Worm (Caenorhabditis elegans): ENCODE measurements around the gene T04F8.3.

DNA sequence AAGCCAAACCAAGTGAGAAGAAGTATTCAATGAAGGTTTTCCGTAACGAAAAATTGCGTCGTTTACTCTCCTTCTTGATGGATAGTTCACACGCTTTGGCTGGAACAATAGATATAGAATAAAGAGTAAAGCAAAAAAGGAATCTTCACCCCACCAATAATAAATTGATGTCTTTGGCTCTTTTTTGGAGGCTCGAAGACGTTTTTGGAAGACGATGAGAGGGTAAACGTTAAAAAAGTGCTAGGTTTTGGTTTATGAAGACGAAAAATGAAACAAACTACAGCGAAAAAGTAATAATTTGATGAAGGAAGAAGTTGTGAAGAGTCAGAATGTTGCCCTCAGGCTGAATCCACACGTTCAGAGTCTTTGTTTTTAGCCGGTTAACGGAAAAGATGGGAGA is 36.4 kb upstream of the T04F8.3 start, which contains the start of gene sto-3:
- TF ChIP-seq sptf-2 (GFP tag; optimal IDR thresholded peaks at IDR 0.05) (no peak), tlf-1 (GFP tag; optimal IDR thresholded peaks at IDR 0.05) (no peak), Y53G8AR.9 (GFP tag; conservative IDR thresholded peaks at IDR 0.05) (no peak), Y67H2A.10 (GFP tag; conservative IDR thresholded peaks at IDR 0.05) (no peak), unc-62 (GFP tag; optimal IDR thresholded peaks at IDR 0.05) (no peak), nfya-1 (tag; optimal IDR thresholded peaks at IDR 0.05; ENCODE audit: borderline replicate concordance, insufficient read depth) (no peak), F33H1.4 (GFP tag; IDR thresholded peaks at IDR 0.05) (no peak), Y53F4B.3 (GFP tag; IDR thresholded peaks at IDR 0.05) (no peak), Y56A3A.18 (GFP tag; IDR thresholded peaks at IDR 0.05) (no peak), ztf-3 (GFP tag; optimal IDR thresholded peaks at IDR 0.05) (no peak), nhr-90 (tag; optimal IDR thresholded peaks at IDR 0.05) (no peak)
